Fruit fly (Drosophila melanogaster): ENCODE measurements around the gene CG12170.

The CG12170 gene

DNA sequence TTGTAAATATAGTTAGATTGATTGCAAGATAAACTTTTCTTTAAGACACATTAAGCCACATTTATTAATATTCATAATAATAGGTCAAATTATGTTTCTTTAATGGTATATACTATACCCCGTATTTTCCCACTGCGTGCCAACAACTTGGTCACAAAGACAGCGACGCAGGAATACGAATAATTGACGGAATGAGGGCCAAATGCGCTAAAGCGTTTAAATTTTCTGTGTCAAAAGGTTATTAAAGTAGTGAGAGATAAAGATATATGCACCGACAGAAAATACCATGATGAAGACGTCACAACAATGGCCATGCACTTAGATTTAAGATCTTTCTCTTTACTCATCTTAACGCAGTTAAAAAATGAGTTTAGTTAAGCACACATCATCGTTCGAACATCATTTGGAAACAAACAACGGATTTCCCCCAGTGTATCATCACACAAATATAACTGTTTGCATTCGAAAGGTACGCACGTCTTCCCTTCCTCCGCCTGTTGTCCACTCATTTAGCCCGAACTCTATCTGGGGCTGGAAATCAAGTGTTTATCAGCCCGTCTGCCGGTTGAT lies 16.6 kb upstream of the CG12170 start (continued):
- TF ChIP-seq Kr (GFP tag; optimal IDR thresholded peaks at IDR 0.05) (no peak), CG11398 (GFP tag; optimal IDR thresholded peaks at IDR 0.05) (peak; percentile 60), Ssrp (tag; optimal IDR thresholded peaks at IDR 0.05) (peak; percentile 43), Neu2 (GFP tag; optimal IDR thresholded peaks at IDR 0.05; ENCODE audit: borderline replicate concordance) (no peak), CG6654 (GFP tag; optimal IDR thresholded peaks at IDR 0.05) (peak; percentile 38), CG33557 (GFP tag; optimal IDR thresholded peaks at IDR 0.05) (no peak), Ets97D (GFP tag; optimal IDR thresholded peaks at IDR 0.05) (peak; percentile 24), ap (GFP tag; IDR thresholded peaks at IDR 0.05) (peak; percentile 53), CG4730 (GFP tag; IDR thresholded peaks at IDR 0.05) (peak; percentile 46; the same call in 1 of the 2 replicates), klu (GFP tag; IDR thresholded peaks at IDR 0.05) (peak; percentile 18; the same call in 1 of the 2 replicates), schlank (tag; optimal IDR thresholded peaks at IDR 0.05) (no peak), CG8478 (optimal IDR thresholded peaks at IDR 0.05) (no peak), D (optimal IDR thresholded peaks at IDR 0.05) (no peak), D (GFP tag; optimal IDR thresholded peaks at IDR 0.05) (peak; percentile 71), grau (tag; optimal IDR thresholded peaks at IDR 0.05) (peak; percentile 54), Adf1 (GFP tag; IDR thresholded peaks at IDR 0.05) (no peak), CrebB (tag; optimal IDR thresholded peaks at IDR 0.05) (no peak), vnd (GFP tag; IDR thresholded peaks at IDR 0.05; ENCODE audit: partially characterized antibody) (no peak), CG17328 (GFP tag; IDR thresholded peaks at IDR 0.05) (peak; percentile 58), CG31224 (GFP tag; IDR thresholded peaks at IDR 0.05) (no peak), unc-4 (GFP tag; IDR thresholded peaks at IDR 0.05; ENCODE audit: partially characterized antibody) (no peak), Dek (tag; optimal IDR thresholded peaks at IDR 0.05) (peak; percentile 40), CG14050 (GFP tag; IDR thresholded peaks at IDR 0.05) (no peak), wdn (GFP tag; IDR thresholded peaks at IDR 0.05) (peak; percentile 30; the same call in 1 of the 2 replicates), pnt (GFP tag; optimal IDR thresholded peaks at IDR 0.05) (peak; percentile 38), CG6272 (GFP tag; IDR thresholded peaks at IDR 0.05) (peak; percentile 45), CG13424 (tag; optimal IDR thresholded peaks at IDR 0.05) (peak; percentile 60), CG42726 (GFP tag; IDR thresholded peaks at IDR 0.05; ENCODE audit: partially characterized antibody) (no peak), jigr1 (GFP tag; IDR thresholded peaks at IDR 0.05) (peak; percentile 65; the same call in 1 of the 3 replicates), CG5245 (GFP tag; optimal IDR thresholded peaks at IDR 0.05) (peak; percentile 61), CG43689 (GFP tag; IDR thresholded peaks at IDR 0.05) (no peak; the same call in 1 of the 2 replicates), tio (GFP tag; optimal IDR thresholded peaks at IDR 0.05) (peak; percentile 77), CG10321 (GFP tag; IDR thresholded peaks at IDR 0.05) (0 out of 2 replicates have a peak, but pooled peaks have one; percentile 3), dan (GFP tag; IDR thresholded peaks at IDR 0.05) (no peak), Atf-2 (GFP tag; optimal IDR thresholded peaks at IDR 0.05) (peak; percentile 50)

DNA sequence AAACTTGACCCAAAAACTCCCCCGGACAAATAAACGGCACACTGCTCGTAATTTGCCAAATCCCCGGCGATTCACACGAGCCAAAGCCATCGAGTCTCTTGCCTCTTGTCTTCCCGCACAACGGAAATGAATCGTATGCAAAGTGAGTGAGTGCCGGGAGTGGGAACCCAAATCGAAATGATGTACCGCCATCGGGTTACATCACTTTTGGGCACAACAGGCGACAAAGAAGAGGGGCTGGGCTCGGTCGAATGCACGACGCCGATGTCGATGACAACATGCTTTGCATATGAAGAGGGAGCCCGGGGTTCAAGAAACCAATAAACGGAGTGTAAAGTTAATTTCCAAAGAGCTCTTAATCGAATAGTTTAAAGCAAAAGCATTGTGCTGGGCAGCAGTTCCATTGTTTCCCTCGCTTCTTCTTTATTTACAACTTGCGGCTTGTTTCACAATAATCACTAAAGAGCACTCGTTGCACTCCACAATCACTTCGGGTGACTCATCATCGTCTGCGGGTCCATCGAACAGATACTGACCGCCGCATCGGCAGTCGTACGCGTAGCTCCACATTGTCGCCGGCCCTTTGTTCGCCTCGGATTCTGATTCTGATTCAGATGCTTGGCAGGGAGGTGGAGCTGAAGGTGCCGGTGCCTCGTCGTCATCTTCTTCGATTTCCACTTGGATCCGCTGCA lies 15.2 kb upstream of the CG12170 start:
- TF ChIP-seq kay (GFP tag; optimal IDR thresholded peaks at IDR 0.05) (peak; percentile 8), vvl (GFP tag; IDR thresholded peaks at IDR 0.05) (peak; percentile 70; the same call in 1 of the 2 replicates), CG9215 (GFP tag; IDR thresholded peaks at IDR 0.05) (no peak), chm (GFP tag; IDR thresholded peaks at IDR 0.05) (0 out of 2 replicates have a peak, but pooled peaks have one; percentile 9), CG30431 (GFP tag; optimal IDR thresholded peaks at IDR 0.05) (no peak), CG12104 (GFP tag; optimal IDR thresholded peaks at IDR 0.05) (no peak), CG2889 (GFP tag; IDR thresholded peaks at IDR 0.05) (no peak), CG12769 (tag; optimal IDR thresholded peaks at IDR 0.05) (peak; percentile 41), CG3726 (GFP tag; IDR thresholded peaks at IDR 0.05) (0 out of 3 replicates have a peak, but pooled peaks have one; percentile 19), CG42726 (GFP tag; IDR thresholded peaks at IDR 0.05; ENCODE audit: partially characterized antibody) (0 out of 2 replicates have a peak, but pooled peaks have one; percentile 19), mld (GFP tag; IDR thresholded peaks at IDR 0.05; ENCODE audit: partially characterized antibody) (0 out of 3 replicates have a peak, but pooled peaks have one; percentile 17), fu2 (GFP tag; optimal IDR thresholded peaks at IDR 0.05) (no peak), ssp (GFP tag; IDR thresholded peaks at IDR 0.05) (0 out of 2 replicates have a peak, but pooled peaks have one; percentile 11), CG10274 (GFP tag; optimal IDR thresholded peaks at IDR 0.05) (no peak), Pdp1 (GFP tag; optimal IDR thresholded peaks at IDR 0.05) (peak in 1 of 2 experiments; percentile 69), kni (GFP tag; optimal IDR thresholded peaks at IDR 0.05) (peak; percentile 43), CG14710 (tag; optimal IDR thresholded peaks at IDR 0.05) (no peak)
